Fruit fly (Drosophila melanogaster) Kc167 (cell line): Measurements from ENCODE around the gene CG42269.

Experiments used
- Myc ChIP-seq: fragments of >200 bp; optimal IDR thresholded peaks from 2 replicates; lab custom pipeline; 2017; ENCODE audit warnings: missing external identifiers
- Sin3A ChIP-seq: fragments of >200 bp; optimal IDR thresholded peaks from 2 replicates; lab custom pipeline; 2018; ENCODE audit warnings: missing external identifiers
- h ChIP-seq: fragments of >200 bp; optimal IDR thresholded peaks from 3 replicates; lab custom pipeline; 2018; ENCODE audit warnings: missing external identifiers
- insv ChIP-seq: fragments of >200 bp; optimal IDR thresholded peaks from 3 replicates; lab custom pipeline; 2018; ENCODE audit warnings: missing external identifiers
- psq ChIP-seq: fragments of >200 bp; optimal IDR thresholded peaks from 2 replicates; lab custom pipeline; 2017; ENCODE audit warnings: missing external identifiers
- ttk ChIP-seq: sonication (Bioruptor generic); optimal IDR thresholded peaks from 2 replicates; lab custom pipeline; 2017; ENCODE audit warnings: missing external identifiers

DNA sequence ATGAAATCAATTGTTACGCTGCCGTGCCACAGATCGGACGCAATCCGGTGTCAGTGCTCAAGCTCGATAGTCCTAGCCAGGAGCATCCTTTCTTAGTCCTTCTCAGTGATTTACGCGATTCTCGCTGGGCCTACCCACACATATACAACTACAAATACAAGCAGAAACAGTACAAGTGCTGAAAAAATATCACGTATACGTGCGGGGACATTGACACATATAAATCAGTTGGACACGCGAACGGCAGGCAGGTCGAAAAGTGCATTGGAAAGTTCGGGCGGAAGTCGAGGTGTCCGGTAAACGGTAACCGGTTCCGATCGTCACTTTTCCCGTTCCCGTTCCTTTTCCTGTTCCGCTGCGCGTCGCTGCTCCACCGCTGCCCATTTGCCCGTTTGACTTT lies 45.4 kb downstream of the CG42269 start:
- TF ChIP-seq psq (no peak), h (lab: Kevin White, UChicago) (no peak), Sin3A (lab: Kevin White, UChicago) (no peak), insv (lab: Kevin White, UChicago) (no peak), ttk (lab: Kevin White, UChicago) (no peak), Myc (no peak)
